Worm (Caenorhabditis elegans): Measurements from ENCODE around the gene apc-10.

ce11 chrV:10382142-10382541 is 44.0 kb downstream of the apc-10 start, which contains the start of gene pqn-2:
- TF ChIP-seq aly-2 (tag; optimal IDR thresholded peaks at IDR 0.05) = no peak
- TF ChIP-seq jun-1 (tag; optimal IDR thresholded peaks at IDR 0.05) = no peak
- no peak for TF ChIP-seq skn-1 (tag; optimal IDR thresholded peaks at IDR 0.05)
- TF ChIP-seq ztf-4 (tag; optimal IDR thresholded peaks at IDR 0.05) = no peak
- TF ChIP-seq unc-39 (tag; optimal IDR thresholded peaks at IDR 0.05) = no peak
